Fruit fly (Drosophila melanogaster): ENCODE results near the gene CG42655.

The CG42655 gene

dm6 chr3L:19905427-19905826 lies 48.1 kb downstream of the CG42655 start (continued):
- TF ChIP-seq Dip3 (GFP tag; optimal IDR thresholded peaks at IDR 0.05) (peak; percentile 31), slp2 (GFP tag; optimal IDR thresholded peaks at IDR 0.05) (peak; percentile 4), CoRest (tag; optimal IDR thresholded peaks at IDR 0.05) (no peak), CG18599 (GFP tag; optimal IDR thresholded peaks at IDR 0.05) (no peak), eve (GFP tag; optimal IDR thresholded peaks at IDR 0.05) (no peak), CG7987 (GFP tag; optimal IDR thresholded peaks at IDR 0.05) (no peak), MTF-1 (GFP tag; optimal IDR thresholded peaks at IDR 0.05; ENCODE audit: borderline replicate concordance) (no peak), ase (GFP tag; IDR thresholded peaks at IDR 0.05) (no peak), CG8359 (GFP tag; optimal IDR thresholded peaks at IDR 0.05; ENCODE audit: borderline replicate concordance) (no peak), CG4730 (GFP tag; IDR thresholded peaks at IDR 0.05) (no peak), Bgb (GFP tag; IDR thresholded peaks at IDR 0.05; ENCODE audit: partially characterized antibody) (no peak), Drgx (GFP tag; IDR thresholded peaks at IDR 0.05) (peak; percentile 50), CG6683 (GFP tag; optimal IDR thresholded peaks at IDR 0.05) (no peak), ash1 (GFP tag; optimal IDR thresholded peaks at IDR 0.05) (no peak), CG8089 (GFP tag; optimal IDR thresholded peaks at IDR 0.05) (no peak), CG34376 (GFP tag; optimal IDR thresholded peaks at IDR 0.05) (no peak), Xrp1 (GFP tag; IDR thresholded peaks at IDR 0.05) (0 out of 2 replicates have a peak, but pooled peaks have one; percentile 10), CG15011 (GFP tag; optimal IDR thresholded peaks at IDR 0.05) (no peak), PHDP (tag; optimal IDR thresholded peaks at IDR 0.05) (no peak), lilli (GFP tag; optimal IDR thresholded peaks at IDR 0.05) (peak; percentile 44), Nf-YA (GFP tag; IDR thresholded peaks at IDR 0.05) (no peak), Abd-B (GFP tag; optimal IDR thresholded peaks at IDR 0.05) (no peak), Dbx (GFP tag; IDR thresholded peaks at IDR 0.05) (0 out of 3 replicates have a peak, but pooled peaks have one; percentile 33), Bdp1 (GFP tag; optimal IDR thresholded peaks at IDR 0.05) (no peak), CG9437 (GFP tag; optimal IDR thresholded peaks at IDR 0.05) (no peak), dati (GFP tag; IDR thresholded peaks at IDR 0.05) (no peak), Med (GFP tag) (peak; percentile 80), tup (GFP tag; optimal IDR thresholded peaks at IDR 0.05) (no peak), CG11695 (GFP tag; IDR thresholded peaks at IDR 0.05) (0 out of 3 replicates have a peak, but pooled peaks have one; percentile 8), CG30403 (GFP tag; optimal IDR thresholded peaks at IDR 0.05) (peak; percentile 28), HmgD (GFP tag; optimal IDR thresholded peaks at IDR 0.05) (no peak), CG6654 (GFP tag; optimal IDR thresholded peaks at IDR 0.05) (no peak), pb (GFP tag; optimal IDR thresholded peaks at IDR 0.05) (no peak), CG4404 (GFP tag; IDR thresholded peaks at IDR 0.05) (no peak), CG14441 (GFP tag; IDR thresholded peaks at IDR 0.05) (no peak), gfzf (GFP tag; optimal IDR thresholded peaks at IDR 0.05) (no peak), CG14710 (tag; optimal IDR thresholded peaks at IDR 0.05) (no peak), CG6175 (GFP tag; IDR thresholded peaks at IDR 0.05) (no peak), hkb (optimal IDR thresholded peaks at IDR 0.05) (no peak), hkb (GFP tag; IDR thresholded peaks at IDR 0.05) (0 out of 2 replicates have a peak, but pooled peaks have one; percentile 38), Sox102F (GFP tag; optimal IDR thresholded peaks at IDR 0.05) (peak; percentile 35), lola (GFP tag; optimal IDR thresholded peaks at IDR 0.05) (no peak), pfk (GFP tag; optimal IDR thresholded peaks at IDR 0.05) (no peak), CG4820 (GFP tag; optimal IDR thresholded peaks at IDR 0.05) (no peak), Nf-YB (GFP tag; optimal IDR thresholded peaks at IDR 0.05) (no peak), ci (GFP tag; IDR thresholded peaks at IDR 0.05) (peak; percentile 46; the same call in 1 of the 3 replicates), CG14014 (GFP tag; IDR thresholded peaks at IDR 0.05) (peak; percentile 23; the same call in 1 of the 2 replicates), ranshi (GFP tag; IDR thresholded peaks at IDR 0.05) (0 out of 2 replicates have a peak, but pooled peaks have one; percentile 20), Xbp1 (GFP tag; optimal IDR thresholded peaks at IDR 0.05) (peak; percentile 40), CHES-1-like (GFP tag; optimal IDR thresholded peaks at IDR 0.05) (peak; percentile 26), CG9932 (GFP tag; IDR thresholded peaks at IDR 0.05) (peak; percentile 41)
